Worm (Caenorhabditis elegans): ENCODE data around the gene scvp-1.

Gene scvp-1

ce11 chrV:10898107-10898506 is 33.0 kb downstream of the scvp-1 start, which contains the start of gene F32D8.7:
Gene F32D8.7, plus strand, starts transcription at chrV:10898435.
- no peak for TF ChIP-seq ZK546.5 (tag; optimal IDR thresholded peaks at IDR 0.05)
- peak; percentile 1 for TF ChIP-seq nhr-23 (tag; optimal IDR thresholded peaks at IDR 0.05)

ce11 chrV:10897172-10897571 is 33.9 kb downstream of the scvp-1 start:
- TF ChIP-seq nhr-76 (tag; optimal IDR thresholded peaks at IDR 0.05) (peak; percentile 87), unc-39 (tag; optimal IDR thresholded peaks at IDR 0.05) (no peak), nhr-43 (tag; optimal IDR thresholded peaks at IDR 0.05; ENCODE audit: poor library complexity, severe bottlenecking) (peak; percentile 99), lin-39 (tag; optimal IDR thresholded peaks at IDR 0.05) (peak; percentile 98), egl-5 (tag; optimal IDR thresholded peaks at IDR 0.05) (peak; percentile 97), nhr-25 (tag; optimal IDR thresholded peaks at IDR 0.05) (peak; percentile 100), nhr-11 (tag; optimal IDR thresholded peaks at IDR 0.05) (peak; percentile 96), R02D3.7 (tag; optimal IDR thresholded peaks at IDR 0.05) (peak; percentile 94), sea-2 (GFP tag; optimal IDR thresholded peaks at IDR 0.05) (peak; percentile 53), lin-15B (tag; optimal IDR thresholded peaks at IDR 0.05) (peak; percentile 99), nhr-237 (tag; optimal IDR thresholded peaks at IDR 0.05) (no peak), ztf-11 (tag; optimal IDR thresholded peaks at IDR 0.05) (no peak), nhr-67 (tag; optimal IDR thresholded peaks at IDR 0.05) (peak; percentile 48), unc-62 (GFP tag; optimal IDR thresholded peaks at IDR 0.05) (peak; percentile 91), hmg-11 (tag; optimal IDR thresholded peaks at IDR 0.05) (peak; percentile 95), fos-1 (tag; optimal IDR thresholded peaks at IDR 0.05) (peak; percentile 85), tbx-2 (tag; optimal IDR thresholded peaks at IDR 0.05) (peak; percentile 96), nfya-1 (tag; optimal IDR thresholded peaks at IDR 0.05; ENCODE audit: insufficient read depth) (peak; percentile 98), ceh-9 (tag; optimal IDR thresholded peaks at IDR 0.05) (peak; percentile 11), zag-1 (tag; optimal IDR thresholded peaks at IDR 0.05) (peak; percentile 89), nhr-23 (tag; optimal IDR thresholded peaks at IDR 0.05) (peak; percentile 100), nhr-28 (tag; optimal IDR thresholded peaks at IDR 0.05) (peak; percentile 81), ZK546.5 (tag; optimal IDR thresholded peaks at IDR 0.05) (peak; percentile 100), ceh-82 (tag; optimal IDR thresholded peaks at IDR 0.05) (peak; percentile 96), mml-1 (tag; optimal IDR thresholded peaks at IDR 0.05) (no peak), egl-27 (tag; optimal IDR thresholded peaks at IDR 0.05) (peak; percentile 74), skn-1 (tag; optimal IDR thresholded peaks at IDR 0.05) (peak; percentile 95), elt-1 (tag; optimal IDR thresholded peaks at IDR 0.05) (peak; percentile 92), pha-4 (tag; optimal IDR thresholded peaks at IDR 0.05) (peak; percentile 99), ama-1 (optimal IDR thresholded peaks at IDR 0.05) (peak; percentile 91), ceh-16 (tag; optimal IDR thresholded peaks at IDR 0.05) (peak; percentile 28), eor-1 (tag; optimal IDR thresholded peaks at IDR 0.05) (peak in 1 of 2 experiments; percentile 9), lsy-12 (tag; optimal IDR thresholded peaks at IDR 0.05) (peak; percentile 99), pqm-1 (tag; optimal IDR thresholded peaks at IDR 0.05) (peak; percentile 92), ceh-28 (tag; optimal IDR thresholded peaks at IDR 0.05) (peak; percentile 95), daf-12 (tag; optimal IDR thresholded peaks at IDR 0.05) (peak; percentile 65), jun-1 (tag; optimal IDR thresholded peaks at IDR 0.05) (peak; percentile 97), fkh-2 (tag; optimal IDR thresholded peaks at IDR 0.05) (peak; percentile 59), ztf-4 (tag; optimal IDR thresholded peaks at IDR 0.05) (peak; percentile 90), elt-2 (tag; optimal IDR thresholded peaks at IDR 0.05) (peak; percentile 93), aly-2 (tag; optimal IDR thresholded peaks at IDR 0.05) (peak; percentile 79), elt-3 (tag; optimal IDR thresholded peaks at IDR 0.05) (peak; percentile 67 to 96 (median 72)), nhr-12 (tag; optimal IDR thresholded peaks at IDR 0.05) (no peak), fkh-10 (GFP tag; optimal IDR thresholded peaks at IDR 0.05) (peak; percentile 91), snpc-4 (tag; optimal IDR thresholded peaks at IDR 0.05) (peak; percentile 96), nhr-77 (tag; optimal IDR thresholded peaks at IDR 0.05) (peak; percentile 95), mdl-1 (tag; optimal IDR thresholded peaks at IDR 0.05) (peak; percentile 69)

Data from whole organism, L3 larva.